Fruit fly (Drosophila melanogaster) whole organism, embryonic: ENCODE measurements around the gene CG15629.

ENCODE experiments used
- Ada2b ChIP-seq: fragments of 200-800 bp; sonication (Bioruptor generic); IDR thresholded peaks from 2 replicates; pipeline ENCODE4 v1.3.6; 2022; ENCODE audit warnings: missing biosample characterization, missing genetic modification characterization
- Antp ChIP-seq: fragments of 200-800 bp; sonication (Bioruptor generic); optimal IDR thresholded peaks from 3 replicates; lab custom pipeline; 2016; ENCODE audit warnings: missing biosample characterization, missing genetic modification characterization
- Atf6 ChIP-seq: fragments of 200-800 bp; sonication (Bioruptor generic); IDR thresholded peaks from 2 replicates; pipeline ENCODE4 v1.3.6; 2022; ENCODE audit warnings: missing biosample characterization, missing genetic modification characterization
- CG10431 ChIP-seq: fragments of 200-800 bp; sonication (Bioruptor generic); optimal IDR thresholded peaks from 3 replicates; lab custom pipeline; 2018; ENCODE audit warnings: missing biosample characterization, mild to moderate bottlenecking, missing genetic modification characterization
- CG10565 ChIP-seq: fragments of 200-800 bp; sonication (Bioruptor generic); optimal IDR thresholded peaks from 3 replicates; lab custom pipeline; 2016; ENCODE audit warnings: missing biosample characterization, mild to moderate bottlenecking, missing genetic modification characterization
- CG15514 ChIP-seq: fragments of 200-800 bp; sonication (Bioruptor generic); optimal IDR thresholded peaks from 3 replicates; lab custom pipeline; 2017; ENCODE audit warnings: missing biosample characterization, missing genetic modification characterization, mild to moderate bottlenecking, moderate library complexity, missing genetic modification reagents
- CG17829 ChIP-seq: fragments of 200-800 bp; optimal IDR thresholded peaks from 2 replicates; lab custom pipeline; 2019; ENCODE audit warnings: missing biosample characterization, mild to moderate bottlenecking, missing genetic modification characterization, moderate library complexity
- CG31224 ChIP-seq: fragments of 200-800 bp; sonication (Bioruptor generic); IDR thresholded peaks from 2 replicates; pipeline ENCODE4 v1.3.6; 2022; ENCODE audit warnings: missing biosample characterization, missing genetic modification characterization
- CG31441 ChIP-seq: fragments of 200-800 bp; sonication (Bioruptor generic); IDR thresholded peaks from 2 replicates; pipeline ENCODE4 v1.3.6; 2022; ENCODE audit warnings: missing biosample characterization, missing genetic modification characterization
- CG43689 ChIP-seq: fragments of 200-800 bp; sonication (Bioruptor generic); IDR thresholded peaks from 2 replicates; pipeline ENCODE4 v1.3.6; 2022; ENCODE audit warnings: missing biosample characterization, missing genetic modification characterization
- CG5245 ChIP-seq: fragments of 200-800 bp; sonication (Bioruptor generic); optimal IDR thresholded peaks from 3 replicates; lab custom pipeline; 2016; ENCODE audit warnings: missing biosample characterization, missing genetic modification characterization
- CG6175 ChIP-seq: fragments of 200-800 bp; sonication (Bioruptor generic); IDR thresholded peaks from 3 replicates; pipeline ENCODE4 v1.3.6; 2022; ENCODE audit warnings: missing biosample characterization, missing genetic modification characterization
- CG8388 ChIP-seq: fragments of 200-800 bp; sonication (Bioruptor generic); optimal IDR thresholded peaks from 2 replicates; lab custom pipeline; 2019; ENCODE audit warnings: missing biosample characterization, mild to moderate bottlenecking, missing genetic modification characterization, moderate library complexity
- CG8765 ChIP-seq: fragments of 200-800 bp; sonication (Bioruptor generic); IDR thresholded peaks from 2 replicates; pipeline ENCODE4 v1.3.6; 2022; ENCODE audit warnings: missing biosample characterization, missing genetic modification characterization
- CG8944 ChIP-seq: fragments of 200-800 bp; sonication (Bioruptor generic); optimal IDR thresholded peaks from 3 replicates; lab custom pipeline; 2016; ENCODE audit warnings: missing biosample characterization, missing genetic modification characterization
- CG9609 ChIP-seq: fragments of 200-800 bp; sonication (Bioruptor generic); optimal IDR thresholded peaks from 3 replicates; lab custom pipeline; 2016; ENCODE audit warnings: missing biosample characterization, missing genetic modification characterization
- CG9727 ChIP-seq: fragments of 200-800 bp; sonication (Bioruptor generic); optimal IDR thresholded peaks from 3 replicates; lab custom pipeline; 2017; ENCODE audit warnings: missing biosample characterization, mild to moderate bottlenecking, missing genetic modification characterization
- CoRest ChIP-seq: fragments of 200-800 bp; sonication (Bioruptor generic); optimal IDR thresholded peaks from 3 replicates; lab custom pipeline; 2018; ENCODE audit warnings: missing biosample characterization, mild to moderate bottlenecking, missing genetic modification characterization, moderate library complexity
- E2f1 ChIP-seq: fragments of 200-800 bp; sonication (Bioruptor generic); IDR thresholded peaks from 2 replicates; pipeline ENCODE4 v1.3.6; 2022; ENCODE audit warnings: missing biosample characterization, missing genetic modification characterization
- E2f2 ChIP-seq: fragments of 200-800 bp; sonication (Bioruptor generic); IDR thresholded peaks from 2 replicates; pipeline ENCODE4 v1.3.6; 2022; ENCODE audit warnings: missing biosample characterization, missing genetic modification characterization
- Fer3 ChIP-seq: fragments of 200-800 bp; sonication (Bioruptor generic); optimal IDR thresholded peaks from 2 replicates; lab custom pipeline; 2018; ENCODE audit warnings: missing biosample characterization, mild to moderate bottlenecking, missing genetic modification characterization, moderate library complexity
- HLH4C ChIP-seq: fragments of 200-800 bp; sonication (Bioruptor generic); IDR thresholded peaks from 3 replicates; pipeline ENCODE4 v1.3.6; 2022; ENCODE audit warnings: missing biosample characterization, missing genetic modification characterization; ENCODE audit not compliant: partially characterized antibody
- Hr39 ChIP-seq: fragments of >200 bp; optimal IDR thresholded peaks from 2 replicates; lab custom pipeline; 2017
- Lim3 ChIP-seq: fragments of 200-800 bp; sonication (Bioruptor generic); IDR thresholded peaks from 2 replicates; pipeline ENCODE4 v1.3.6; 2022; ENCODE audit warnings: missing biosample characterization, missing genetic modification characterization
- MTF-1 ChIP-seq: fragments of 200-800 bp; sonication (Bioruptor generic); optimal IDR thresholded peaks from 2 replicates; lab custom pipeline; 2018; ENCODE audit warnings: missing biosample characterization, mild to moderate bottlenecking, missing genetic modification characterization, borderline replicate concordance
- Oli ChIP-seq: fragments of 200-800 bp; sonication (Bioruptor generic); optimal IDR thresholded peaks from 2 replicates; lab custom pipeline; 2018; ENCODE audit warnings: missing biosample characterization, mild to moderate bottlenecking, missing genetic modification characterization, moderate library complexity
- Sox100B ChIP-seq: fragments of 200-800 bp; sonication (Bioruptor generic); optimal IDR thresholded peaks from 3 replicates; lab custom pipeline; 2018; ENCODE audit warnings: missing biosample characterization, mild to moderate bottlenecking, missing genetic modification characterization
- Sox102F ChIP-seq: fragments of 200-800 bp; sonication (Bioruptor generic); optimal IDR thresholded peaks from 2 replicates; lab custom pipeline; 2018; ENCODE audit warnings: missing biosample characterization, mild to moderate bottlenecking, missing genetic modification characterization, moderate library complexity
- Taf1 ChIP-seq: fragments of 200-800 bp; sonication (Bioruptor generic); IDR thresholded peaks from 2 replicates; pipeline ENCODE4 v1.3.6; 2022; ENCODE audit warnings: missing biosample characterization, missing genetic modification characterization
- Tbp ChIP-seq: fragments of >200 bp; optimal IDR thresholded peaks from 2 replicates; lab custom pipeline; 2018; ENCODE audit warnings: missing biosample characterization, missing genetic modification characterization
- aop ChIP-seq: fragments of 200-800 bp; sonication (Bioruptor generic); IDR thresholded peaks from 2 replicates; pipeline ENCODE4 v1.3.6; 2022; ENCODE audit warnings: missing biosample characterization, missing genetic modification characterization
- btn ChIP-seq: fragments of 200-800 bp; sonication (Bioruptor generic); optimal IDR thresholded peaks from 2 replicates; lab custom pipeline; 2016; ENCODE audit warnings: missing biosample characterization, missing genetic modification characterization
- cato ChIP-seq: fragments of 200-800 bp; sonication (Bioruptor generic); optimal IDR thresholded peaks from 2 replicates; lab custom pipeline; 2016; ENCODE audit warnings: missing biosample characterization, missing genetic modification characterization, borderline replicate concordance
- caup ChIP-seq: fragments of 200-800 bp; sonication (Bioruptor generic); optimal IDR thresholded peaks from 3 replicates; lab custom pipeline; 2017; ENCODE audit warnings: missing biosample characterization, mild to moderate bottlenecking, missing genetic modification characterization, moderate library complexity; ENCODE audit not compliant: severe bottlenecking
- chinmo ChIP-seq: fragments of 200-800 bp; sonication (Bioruptor generic); IDR thresholded peaks from 4 replicates; pipeline ENCODE4 v1.3.6; 2022; ENCODE audit warnings: missing biosample characterization, missing genetic modification characterization; ENCODE audit not compliant: partially characterized antibody
- chm ChIP-seq: fragments of 200-800 bp; sonication (Bioruptor generic); IDR thresholded peaks from 2 replicates; pipeline ENCODE4 v1.3.6; 2022; ENCODE audit warnings: missing biosample characterization, missing genetic modification characterization
- ems ChIP-seq: fragments of 200-800 bp; sonication (Bioruptor generic); optimal IDR thresholded peaks from 3 replicates; lab custom pipeline; 2016; ENCODE audit warnings: missing biosample characterization, missing genetic modification characterization
- ewg ChIP-seq: fragments of 200-800 bp; sonication (Bioruptor generic); optimal IDR thresholded peaks from 3 replicates; lab custom pipeline; 2017; ENCODE audit warnings: mild to moderate bottlenecking, missing biosample characterization, missing genetic modification reagents, missing genetic modification characterization
- gem ChIP-seq: fragments of 200-800 bp; sonication (Bioruptor generic); optimal IDR thresholded peaks from 2 replicates; lab custom pipeline; 2019; ENCODE audit warnings: missing biosample characterization, mild to moderate bottlenecking, missing genetic modification characterization, moderate library complexity
- gfzf ChIP-seq: fragments of 200-800 bp; sonication (Bioruptor generic); optimal IDR thresholded peaks from 2 replicates; lab custom pipeline; 2016; ENCODE audit warnings: missing biosample characterization, mild to moderate bottlenecking, missing genetic modification characterization, moderate library complexity
- lov ChIP-seq, 2 experiments: fragments of 200-800 bp in 1 of 2; fragments of >200 bp in 1 of 2; sonication (Bioruptor generic) in 1 of 2; IDR thresholded peaks in 1 of 2; optimal IDR thresholded peaks in 1 of 2; 2 replicates in 1 of 2; 3 replicates in 1 of 2; pipeline versions ENCODE4 v1.3.6 to Lab custom; 2017 to 2022; ENCODE audit warnings: missing biosample characterization in 1 of 2, missing genetic modification characterization in 1 of 2
- mld ChIP-seq: fragments of 200-800 bp; sonication (Bioruptor generic); IDR thresholded peaks from 3 replicates; pipeline ENCODE4 v1.3.6; 2022; ENCODE audit warnings: missing biosample characterization, missing genetic modification characterization; ENCODE audit not compliant: partially characterized antibody
- odd ChIP-seq: fragments of 200-800 bp; sonication (Bioruptor generic); optimal IDR thresholded peaks from 2 replicates; lab custom pipeline; 2017; ENCODE audit warnings: missing biosample characterization, mild to moderate bottlenecking, missing genetic modification characterization
- pros ChIP-seq: fragments of 200-800 bp; sonication (Bioruptor generic); optimal IDR thresholded peaks from 3 replicates; lab custom pipeline; 2019; ENCODE audit warnings: missing biosample characterization, mild to moderate bottlenecking, missing genetic modification characterization, moderate library complexity
- pum ChIP-seq: fragments of 200-800 bp; sonication (Bioruptor generic); optimal IDR thresholded peaks from 2 replicates; lab custom pipeline; 2016; ENCODE audit warnings: missing biosample characterization, missing genetic modification characterization
- pzg ChIP-seq: fragments of 200-800 bp; sonication (Bioruptor generic); optimal IDR thresholded peaks from 3 replicates; lab custom pipeline; 2018; ENCODE audit warnings: missing biosample characterization, mild to moderate bottlenecking, missing genetic modification characterization, moderate library complexity
- sens ChIP-seq: fragments of 200-800 bp; sonication (Bioruptor generic); peaks from one replicate; lab custom pipeline; 2016; ENCODE audit warnings: missing biosample characterization, missing genetic modification characterization
- sna ChIP-seq: fragments of 200-800 bp; sonication (Bioruptor generic); IDR thresholded peaks from 2 replicates; pipeline ENCODE4 v1.3.6; 2022; ENCODE audit warnings: missing biosample characterization, missing genetic modification characterization; ENCODE audit not compliant: partially characterized antibody
- stwl ChIP-seq: fragments of 200-800 bp; sonication (Bioruptor generic); optimal IDR thresholded peaks from 3 replicates; lab custom pipeline; 2018; ENCODE audit warnings: missing biosample characterization, mild to moderate bottlenecking, missing genetic modification characterization, moderate library complexity
- trh ChIP-seq: fragments of 200-800 bp; sonication (Bioruptor generic); optimal IDR thresholded peaks from 2 replicates; lab custom pipeline; 2016; ENCODE audit warnings: missing biosample characterization, missing genetic modification characterization
- unpg ChIP-seq: fragments of 200-800 bp; sonication (Bioruptor generic); optimal IDR thresholded peaks from 3 replicates; lab custom pipeline; 2018; ENCODE audit warnings: missing biosample characterization, mild to moderate bottlenecking, missing genetic modification characterization, moderate library complexity
- zen ChIP-seq: fragments of 200-800 bp; sonication (Bioruptor generic); optimal IDR thresholded peaks from 3 replicates; lab custom pipeline; 2018; ENCODE audit warnings: missing biosample characterization, mild to moderate bottlenecking, missing genetic modification characterization, moderate library complexity

Gene CG15629

DNA sequence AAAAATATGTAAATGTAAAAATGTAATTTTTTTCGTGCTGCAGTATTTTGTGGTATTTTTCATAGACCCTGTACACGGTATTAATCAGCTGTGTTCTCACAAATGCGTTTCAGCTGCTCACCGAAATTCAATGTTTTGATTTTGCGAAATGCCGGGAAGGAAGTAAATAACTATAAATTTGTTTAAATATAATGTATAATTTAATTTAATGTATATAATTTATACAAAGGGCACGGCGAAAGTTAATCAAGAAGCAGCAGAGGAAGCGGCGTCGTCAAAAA is 18.3 kb upstream of the CG15629 start, which contains the start of gene CG3294 (continued):
- TF ChIP-seq odd (GFP tag; lab: Kevin White, UChicago) (no peak), Sox102F (no peak), btn (GFP tag; lab: Kevin White, UChicago) (no peak), pros (no peak), CG8388 (no peak), caup (GFP tag; lab: Kevin White, UChicago) (no peak), CG8944 (GFP tag; lab: Kevin White, UChicago) (no peak), cato (GFP tag; lab: Kevin White, UChicago) (no peak), CG9727 (GFP tag; lab: Kevin White, UChicago) (no peak), HLH4C (GFP tag; lab: Robert Waterston, UW) (no peak), CG9609 (GFP tag; lab: Kevin White, UChicago) (no peak), chm (GFP tag; lab: Robert Waterston, UW) (no peak), zen (tag; lab: Kevin White, UChicago) (no peak), CG15514 (GFP tag; lab: Kevin White, UChicago) (peak; percentile 24), CG6175 (GFP tag; lab: Robert Waterston, UW) (no peak), Hr39 (lab: Kevin White, UChicago) (no peak), stwl (tag; lab: Kevin White, UChicago) (peak; percentile 77), aop (GFP tag; lab: Robert Waterston, UW) (no peak), ewg (GFP tag; lab: Kevin White, UChicago) (no peak), CG31224 (GFP tag; lab: Robert Waterston, UW) (no peak), mld (no peak), gfzf (GFP tag; lab: Kevin White, UChicago) (peak; percentile 68), trh (GFP tag; lab: Kevin White, UChicago) (no peak), ems (GFP tag; lab: Kevin White, UChicago) (no peak), sna (no peak), CG10431 (GFP tag; lab: Kevin White, UChicago) (no peak), Tbp (no peak), Sox100B (GFP tag; lab: Kevin White, UChicago) (no peak), lov (optimal IDR thresholded peaks at IDR 0.05; lab: Kevin White, UChicago) (no peak), lov (GFP tag; IDR thresholded peaks at IDR 0.05; lab: Robert Waterston, UW) (no peak), pzg (GFP tag; lab: Kevin White, UChicago) (peak; percentile 53), Lim3 (GFP tag; lab: Robert Waterston, UW) (no peak), CG5245 (GFP tag; lab: Kevin White, UChicago) (no peak), pum (GFP tag; lab: Kevin White, UChicago) (no peak), E2f1 (GFP tag; lab: Robert Waterston, UW) (no peak), sens (GFP tag; lab: Kevin White, UChicago) (no peak), CG17829 (tag; lab: Kevin White, UChicago) (peak; percentile 1), Ada2b (GFP tag; lab: Robert Waterston, UW) (no peak), CG8765 (GFP tag; lab: Robert Waterston, UW) (no peak), chinmo (GFP tag; lab: Robert Waterston, UW) (no peak), Oli (no peak), CG43689 (GFP tag; lab: Robert Waterston, UW) (no peak), CoRest (tag; lab: Kevin White, UChicago) (no peak), Taf1 (GFP tag; lab: Robert Waterston, UW) (no peak), Antp (GFP tag; lab: Kevin White, UChicago) (no peak), gem (tag; lab: Kevin White, UChicago) (no peak), CG10565 (GFP tag; lab: Kevin White, UChicago) (no peak), MTF-1 (GFP tag; lab: Kevin White, UChicago) (no peak), Atf6 (no peak), Fer3 (no peak), unpg (GFP tag; lab: Kevin White, UChicago) (no peak), E2f2 (peak; percentile 54), CG31441 (GFP tag; lab: Robert Waterston, UW) (no peak; the same call in 1 of the 2 replicates)
